Worm (Caenorhabditis elegans): ENCODE measurements around the gene T05C1.5.
A peak's percentile ranks its signal among the peaks of the same experiment; 100 is the strongest.

T05C1.5 gene

DNA sequence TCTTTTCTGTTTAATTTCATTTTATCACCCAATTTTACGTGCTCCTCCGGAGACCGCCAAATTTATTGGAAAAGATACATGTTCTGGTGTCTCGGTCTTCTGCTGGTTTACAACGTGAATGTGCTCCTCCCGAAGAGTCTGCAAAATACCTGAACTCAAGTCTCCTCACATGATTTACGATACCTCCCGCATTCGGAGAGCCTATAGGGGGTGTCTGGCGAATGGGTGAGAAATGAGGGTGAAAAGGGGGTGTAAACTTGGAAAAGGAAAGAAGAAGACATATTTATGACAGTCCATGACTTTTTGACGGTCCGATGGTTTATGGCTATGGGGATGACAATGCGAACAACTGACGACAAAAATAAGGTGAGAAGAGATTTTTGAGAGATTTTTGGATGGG lies 25.7 kb upstream of the T05C1.5 start:
- no peak for TF ChIP-seq elt-3 (tag; optimal IDR thresholded peaks at IDR 0.05)
- TF ChIP-seq skn-1 (tag; optimal IDR thresholded peaks at IDR 0.05), result no peak
- no peak for TF ChIP-seq snpc-4 (tag; optimal IDR thresholded peaks at IDR 0.05)
- TF ChIP-seq zag-1 (tag; optimal IDR thresholded peaks at IDR 0.05), result no peak
- TF ChIP-seq mdl-1 (tag; optimal IDR thresholded peaks at IDR 0.05), result no peak
- TF ChIP-seq blmp-1 (tag; optimal IDR thresholded peaks at IDR 0.05; ENCODE audit: insufficient read depth), result no peak
- TF ChIP-seq Y55F3AM.14 (GFP tag; optimal IDR thresholded peaks at IDR 0.05), result no peak
- TF ChIP-seq fos-1 (tag; optimal IDR thresholded peaks at IDR 0.05), result no peak

DNA sequence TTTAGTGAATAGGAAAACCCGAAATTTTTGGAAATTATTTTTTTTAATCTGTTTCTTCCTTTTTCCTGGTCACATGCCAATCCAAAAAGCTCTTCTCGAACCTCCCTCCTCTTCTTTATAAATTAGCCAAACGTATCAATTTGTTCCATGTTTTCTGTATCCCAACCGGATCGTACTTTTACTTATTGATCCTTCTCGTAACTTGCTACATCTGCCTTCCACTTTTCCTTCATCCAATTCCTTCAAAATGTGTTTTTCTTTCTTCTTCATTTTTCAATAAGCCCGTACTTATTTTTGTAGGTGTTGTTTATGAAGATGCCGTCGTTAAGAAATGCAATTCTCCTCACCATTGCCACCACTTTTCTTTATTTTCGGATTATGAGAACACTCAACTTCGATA lies 21.3 kb upstream of the T05C1.5 start, which contains the start of gene cyp-23A1:
TSS of gene cyp-23A1 (plus strand) at position 301 of the 400 bp plus-strand sequence.
- TF ChIP-seq ama-1 (optimal IDR thresholded peaks at IDR 0.05), result no peak
- TF ChIP-seq lin-13 (GFP tag; optimal IDR thresholded peaks at IDR 0.05), result no peak
- TF ChIP-seq nhr-23 (tag; optimal IDR thresholded peaks at IDR 0.05), result no peak
- TF ChIP-seq lsy-2 (tag; optimal IDR thresholded peaks at IDR 0.05), result no peak
- TF ChIP-seq peb-1 (tag; optimal IDR thresholded peaks at IDR 0.05), result no peak
- no peak for TF ChIP-seq mdl-1 (tag; optimal IDR thresholded peaks at IDR 0.05)
- no peak for TF ChIP-seq snpc-4 (tag; optimal IDR thresholded peaks at IDR 0.05)
- TF ChIP-seq nhr-77 (tag; optimal IDR thresholded peaks at IDR 0.05), result no peak
- TF ChIP-seq ztf-1 (GFP tag; conservative IDR thresholded peaks at IDR 0.05), result no peak
- no peak for TF ChIP-seq nhr-10 (tag; optimal IDR thresholded peaks at IDR 0.05)
- no peak for TF ChIP-seq F13H6.1 (tag; optimal IDR thresholded peaks at IDR 0.05)
- no peak for TF ChIP-seq lin-39 (tag; optimal IDR thresholded peaks at IDR 0.05)
- no peak for TF ChIP-seq unc-62 (GFP tag; optimal IDR thresholded peaks at IDR 0.05)
- TF ChIP-seq unc-39 (tag; optimal IDR thresholded peaks at IDR 0.05), result no peak
- no peak for TF ChIP-seq blmp-1 (tag; optimal IDR thresholded peaks at IDR 0.05; ENCODE audit: insufficient read depth)

DNA sequence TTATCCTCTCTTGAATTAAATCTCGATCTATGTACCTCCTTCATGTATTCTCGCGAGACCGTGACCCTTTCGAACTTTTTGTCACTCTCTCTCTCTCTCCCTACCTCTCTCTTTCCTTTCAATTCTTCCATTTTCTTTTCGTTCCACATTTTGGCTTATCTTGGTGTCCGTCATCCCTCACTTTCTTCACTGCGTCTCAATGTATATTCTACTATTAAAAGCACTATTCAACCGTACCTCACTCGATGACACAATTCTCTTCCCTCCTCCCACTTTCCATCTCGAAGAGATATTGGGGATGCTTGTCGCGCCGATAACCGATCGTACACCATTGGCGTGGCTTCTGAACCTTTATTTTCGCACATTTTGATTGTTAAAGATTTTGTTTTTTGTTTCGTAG lies 20.1 kb upstream of the T05C1.5 start:
- TF ChIP-seq gmeb-1 (tag; optimal IDR thresholded peaks at IDR 0.05), result no peak
- peak; percentile 12 for TF ChIP-seq blmp-1 (tag; optimal IDR thresholded peaks at IDR 0.05; ENCODE audit: insufficient read depth)

DNA sequence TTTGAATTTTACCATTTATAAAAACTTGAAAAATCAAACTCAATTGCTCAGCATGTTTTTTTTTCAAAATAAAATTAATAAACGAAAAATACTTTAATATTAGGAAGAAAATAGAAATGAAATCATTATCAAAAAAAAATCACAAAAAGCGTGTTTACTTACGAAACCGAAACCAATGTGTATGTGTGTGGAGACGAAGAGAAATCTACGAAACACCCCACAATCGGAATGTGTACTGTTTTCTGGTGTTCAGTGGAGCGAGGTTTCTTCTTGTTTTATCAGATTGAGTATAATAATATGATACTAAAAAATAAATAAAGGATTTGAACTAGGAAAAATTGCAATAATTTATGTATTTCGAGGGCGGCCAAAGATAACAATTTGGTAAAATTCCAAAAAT lies 17.0 kb upstream of the T05C1.5 start:
- TF ChIP-seq lsy-2 (tag; optimal IDR thresholded peaks at IDR 0.05) (peak in 1 of 2 experiments; percentile 38), zag-1 (tag; optimal IDR thresholded peaks at IDR 0.05) (no peak), mbf-1 (tag; optimal IDR thresholded peaks at IDR 0.05) (no peak), crh-2 (tag; optimal IDR thresholded peaks at IDR 0.05) (peak; percentile 33), dmd-4 (tag; optimal IDR thresholded peaks at IDR 0.05) (no peak), sma-3 (GFP tag; optimal IDR thresholded peaks at IDR 0.05) (peak; percentile 18), elt-1 (tag; optimal IDR thresholded peaks at IDR 0.05) (no peak), nhr-10 (tag; optimal IDR thresholded peaks at IDR 0.05) (no peak), unc-62 (GFP tag; optimal IDR thresholded peaks at IDR 0.05) (no peak), fos-1 (tag; optimal IDR thresholded peaks at IDR 0.05) (peak; percentile 74), nhr-25 (tag; optimal IDR thresholded peaks at IDR 0.05) (no peak)

DNA sequence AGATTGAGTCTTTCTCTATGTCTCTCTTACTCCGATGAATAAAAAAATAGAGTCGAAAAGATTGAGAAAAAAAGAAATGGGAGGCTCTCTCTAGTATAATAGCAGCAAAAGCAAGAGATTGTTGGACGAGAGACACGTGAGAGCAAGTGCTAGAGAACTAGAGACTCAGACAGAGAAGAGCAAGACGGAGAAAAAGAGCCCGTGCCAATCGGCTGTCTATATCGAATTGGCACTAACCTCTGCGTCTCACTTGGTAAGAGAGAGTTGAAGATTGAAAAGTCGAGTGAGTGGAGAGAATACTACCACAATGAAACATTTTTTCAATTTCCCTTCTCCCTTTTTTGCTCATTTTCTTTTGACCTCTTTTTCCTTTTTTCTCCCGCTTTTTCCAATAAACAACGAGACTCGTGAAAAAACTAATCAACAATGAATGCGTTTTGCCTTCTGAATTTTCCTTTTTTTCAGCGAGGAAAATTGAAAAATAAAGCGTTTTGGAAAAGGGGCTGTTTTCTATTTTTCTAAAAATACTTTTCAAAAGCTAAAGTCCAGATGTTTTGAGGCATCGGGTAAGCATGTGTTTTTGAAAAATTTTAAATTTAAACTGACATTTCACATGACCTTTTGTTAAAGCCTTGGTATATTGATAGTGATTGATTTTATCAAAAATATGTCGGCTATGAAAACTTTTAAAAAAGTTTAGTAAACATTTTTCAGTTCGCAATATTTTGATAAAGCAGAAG lies 16.1 kb upstream of the T05C1.5 start:
- TF ChIP-seq sma-9 (GFP tag; optimal IDR thresholded peaks at IDR 0.05) (peak; percentile 76), sma-9 (tag; optimal IDR thresholded peaks at IDR 0.05) (no peak), lin-13 (GFP tag; optimal IDR thresholded peaks at IDR 0.05) (peak; percentile 45), nhr-25 (tag; optimal IDR thresholded peaks at IDR 0.05) (no peak), nhr-12 (tag; optimal IDR thresholded peaks at IDR 0.05) (no peak), ceh-16 (tag; optimal IDR thresholded peaks at IDR 0.05) (no peak), nhr-6 (tag; optimal IDR thresholded peaks at IDR 0.05) (no peak), snpc-4 (tag; optimal IDR thresholded peaks at IDR 0.05) (peak; percentile 57), fos-1 (tag; optimal IDR thresholded peaks at IDR 0.05) (peak; percentile 42), nhr-10 (tag; optimal IDR thresholded peaks at IDR 0.05) (no peak), nhr-11 (tag; optimal IDR thresholded peaks at IDR 0.05) (no peak), skn-1 (tag; optimal IDR thresholded peaks at IDR 0.05) (no peak), lsy-2 (tag; optimal IDR thresholded peaks at IDR 0.05) (peak; percentile 45 to 78), lin-39 (tag; optimal IDR thresholded peaks at IDR 0.05) (no peak), elt-3 (tag; optimal IDR thresholded peaks at IDR 0.05) (no peak), elt-1 (tag; optimal IDR thresholded peaks at IDR 0.05) (no peak), ztf-11 (tag; optimal IDR thresholded peaks at IDR 0.05) (no peak), egl-27 (tag; optimal IDR thresholded peaks at IDR 0.05) (peak; percentile 10), nhr-129 (tag; optimal IDR thresholded peaks at IDR 0.05) (peak; percentile 84), ceh-82 (tag; optimal IDR thresholded peaks at IDR 0.05) (no peak), nhr-237 (tag; optimal IDR thresholded peaks at IDR 0.05) (no peak), mab-5 (tag; optimal IDR thresholded peaks at IDR 0.05) (peak; percentile 40), unc-55 (GFP tag; optimal IDR thresholded peaks at IDR 0.05) (peak; percentile 80), sem-4 (tag; optimal IDR thresholded peaks at IDR 0.05) (peak; percentile 60), nhr-77 (tag; optimal IDR thresholded peaks at IDR 0.05) (no peak), unc-39 (tag; optimal IDR thresholded peaks at IDR 0.05) (no peak), mbf-1 (tag; optimal IDR thresholded peaks at IDR 0.05) (no peak), aly-2 (tag; optimal IDR thresholded peaks at IDR 0.05) (no peak), R02D3.7 (tag; optimal IDR thresholded peaks at IDR 0.05) (no peak), Y55F3AM.14 (GFP tag; optimal IDR thresholded peaks at IDR 0.05) (no peak), unc-62 (GFP tag; optimal IDR thresholded peaks at IDR 0.05) (no peak)

Measured in whole organism, L2 larva.